Fruit fly (Drosophila melanogaster) whole organism, embryonic: ENCODE data around the gene CG14721.
A peak's percentile ranks its signal among the peaks of the same experiment; 100 is the strongest.

Experiments
- Bteb2 ChIP-seq: fragments of 200-800 bp; sonication (Bioruptor generic); optimal IDR thresholded peaks from 2 replicates; lab custom pipeline; 2016; ENCODE audit warnings: missing biosample characterization, missing genetic modification characterization
- C15 ChIP-seq: fragments of 200-800 bp; sonication (Bioruptor generic); IDR thresholded peaks from 3 replicates; pipeline ENCODE4 v1.3.6; 2022; ENCODE audit warnings: missing biosample characterization, missing genetic modification characterization
- CG10274 ChIP-seq: fragments of 200-800 bp; sonication (Bioruptor generic); optimal IDR thresholded peaks from 3 replicates; lab custom pipeline; 2017; ENCODE audit warnings: missing biosample characterization, mild to moderate bottlenecking, missing genetic modification characterization
- CG11247 ChIP-seq: fragments of 200-800 bp; sonication (Bioruptor generic); IDR thresholded peaks from 2 replicates; pipeline ENCODE4 v1.3.6; 2022; ENCODE audit warnings: missing biosample characterization, missing genetic modification characterization
- CG12104 ChIP-seq: fragments of 200-800 bp; sonication (Bioruptor generic); optimal IDR thresholded peaks from 3 replicates; lab custom pipeline; 2016; ENCODE audit warnings: missing biosample characterization, missing genetic modification characterization
- CG12744 ChIP-seq: fragments of 200-800 bp; sonication (Bioruptor generic); optimal IDR thresholded peaks from 2 replicates; lab custom pipeline; 2016; ENCODE audit warnings: missing biosample characterization, missing genetic modification characterization
- CG15073 ChIP-seq: fragments of 200-800 bp; sonication (Bioruptor generic); optimal IDR thresholded peaks from 2 replicates; lab custom pipeline; 2016; ENCODE audit warnings: missing biosample characterization, missing genetic modification characterization
- CG15479 ChIP-seq: fragments of 200-800 bp; sonication (Bioruptor generic); optimal IDR thresholded peaks from 3 replicates; lab custom pipeline; 2019; ENCODE audit warnings: missing biosample characterization, mild to moderate bottlenecking, missing genetic modification characterization, moderate library complexity
- CG16813 ChIP-seq: fragments of 200-800 bp; sonication (Bioruptor generic); IDR thresholded peaks from 3 replicates; pipeline ENCODE4 v1.3.6; 2022; ENCODE audit warnings: missing biosample characterization, missing genetic modification characterization; ENCODE audit not compliant: partially characterized antibody
- CG17385 ChIP-seq: fragments of 200-800 bp; sonication (Bioruptor generic); optimal IDR thresholded peaks from 3 replicates; lab custom pipeline; 2018; ENCODE audit warnings: missing biosample characterization, mild to moderate bottlenecking, missing genetic modification characterization
- CG32532 ChIP-seq: fragments of 200-800 bp; sonication (Bioruptor generic); IDR thresholded peaks from 2 replicates; pipeline ENCODE4 v1.3.6; 2022; ENCODE audit warnings: missing biosample characterization, missing genetic modification characterization
- CG4282 ChIP-seq: fragments of 200-800 bp; sonication (Bioruptor generic); optimal IDR thresholded peaks from 2 replicates; lab custom pipeline; 2016; ENCODE audit warnings: missing biosample characterization, missing genetic modification characterization
- CG4730 ChIP-seq: fragments of 200-800 bp; sonication (Bioruptor generic); IDR thresholded peaks from 2 replicates; pipeline ENCODE4 v1.3.6; 2022; ENCODE audit warnings: missing biosample characterization, missing genetic modification characterization
- CG5180 ChIP-seq: fragments of 200-800 bp; sonication (Bioruptor generic); optimal IDR thresholded peaks from 3 replicates; lab custom pipeline; 2017; ENCODE audit warnings: missing biosample characterization, missing genetic modification characterization, mild to moderate bottlenecking, moderate library complexity, missing genetic modification reagents
- CG7372 ChIP-seq: fragments of 200-800 bp; sonication (Bioruptor generic); IDR thresholded peaks from 2 replicates; pipeline ENCODE4 v1.3.6; 2022; ENCODE audit warnings: missing biosample characterization, missing genetic modification characterization
- CG8089 ChIP-seq: fragments of 200-800 bp; sonication (Bioruptor generic); optimal IDR thresholded peaks from 3 replicates; lab custom pipeline; 2016; ENCODE audit warnings: missing biosample characterization, missing genetic modification characterization
- CG9437 ChIP-seq: fragments of 200-800 bp; sonication (Bioruptor generic); optimal IDR thresholded peaks from 2 replicates; lab custom pipeline; 2018; ENCODE audit warnings: missing biosample characterization, mild to moderate bottlenecking, missing genetic modification characterization
- CG9609 ChIP-seq: fragments of 200-800 bp; sonication (Bioruptor generic); optimal IDR thresholded peaks from 3 replicates; lab custom pipeline; 2016; ENCODE audit warnings: missing biosample characterization, missing genetic modification characterization
- CG9817 ChIP-seq: fragments of 200-800 bp; sonication (Bioruptor generic); optimal IDR thresholded peaks from 2 replicates; lab custom pipeline; 2018; ENCODE audit warnings: missing biosample characterization, mild to moderate bottlenecking, missing genetic modification characterization, moderate library complexity
- CoRest ChIP-seq: fragments of 200-800 bp; sonication (Bioruptor generic); optimal IDR thresholded peaks from 3 replicates; lab custom pipeline; 2018; ENCODE audit warnings: missing biosample characterization, mild to moderate bottlenecking, missing genetic modification characterization, moderate library complexity
- E2f2 ChIP-seq: fragments of 200-800 bp; sonication (Bioruptor generic); IDR thresholded peaks from 2 replicates; pipeline ENCODE4 v1.3.6; 2022; ENCODE audit warnings: missing biosample characterization, missing genetic modification characterization
- Fer1 ChIP-seq: fragments of 200-800 bp; sonication (Bioruptor generic); optimal IDR thresholded peaks from 2 replicates; lab custom pipeline; 2017; ENCODE audit warnings: missing biosample characterization, mild to moderate bottlenecking, missing genetic modification characterization
- HLH3B ChIP-seq: fragments of 200-800 bp; sonication (Bioruptor generic); IDR thresholded peaks from 2 replicates; pipeline ENCODE4 v1.3.6; 2022; ENCODE audit warnings: missing biosample characterization, missing genetic modification characterization
- Hr3 ChIP-seq: fragments of 200-800 bp; sonication (Bioruptor generic); optimal IDR thresholded peaks from 3 replicates; lab custom pipeline; 2016; ENCODE audit warnings: missing biosample characterization, missing genetic modification characterization
- Jarid2 ChIP-seq: fragments of 200-800 bp; sonication (Bioruptor generic); optimal IDR thresholded peaks from 3 replicates; lab custom pipeline; 2017; ENCODE audit warnings: mild to moderate bottlenecking, missing biosample characterization, missing genetic modification reagents, missing genetic modification characterization
- Kr ChIP-seq: fragments of 200-800 bp; sonication (Bioruptor generic); optimal IDR thresholded peaks from 2 replicates; lab custom pipeline; 2017; ENCODE audit warnings: missing biosample characterization, mild to moderate bottlenecking, missing genetic modification characterization
- Mad ChIP-seq: fragments of 200-800 bp; sonication (Bioruptor generic); optimal IDR thresholded peaks from 2 replicates; lab custom pipeline; 2016; ENCODE audit warnings: missing biosample characterization, missing genetic modification characterization
- NFAT ChIP-seq: fragments of 200-800 bp; sonication (Bioruptor generic); IDR thresholded peaks from 2 replicates; pipeline ENCODE4 v1.3.6; 2022; ENCODE audit warnings: missing biosample characterization, missing genetic modification characterization
- Nf-YB ChIP-seq: fragments of 200-800 bp; sonication (Bioruptor generic); optimal IDR thresholded peaks from 3 replicates; lab custom pipeline; 2019; ENCODE audit warnings: missing biosample characterization, mild to moderate bottlenecking, missing genetic modification characterization, moderate library complexity
- Six4 ChIP-seq: fragments of 200-800 bp; sonication (Bioruptor generic); optimal IDR thresholded peaks from 2 replicates; lab custom pipeline; 2016; ENCODE audit warnings: missing biosample characterization, missing genetic modification characterization
- Spps ChIP-seq: fragments of 200-800 bp; sonication (Bioruptor generic); optimal IDR thresholded peaks from 2 replicates; lab custom pipeline; 2018; ENCODE audit warnings: missing biosample characterization, mild to moderate bottlenecking, missing genetic modification characterization
- Tbp ChIP-seq: fragments of >200 bp; optimal IDR thresholded peaks from 2 replicates; lab custom pipeline; 2018; ENCODE audit warnings: missing biosample characterization, missing genetic modification characterization
- btn ChIP-seq: fragments of 200-800 bp; sonication (Bioruptor generic); optimal IDR thresholded peaks from 2 replicates; lab custom pipeline; 2016; ENCODE audit warnings: missing biosample characterization, missing genetic modification characterization
- cato ChIP-seq: fragments of 200-800 bp; sonication (Bioruptor generic); optimal IDR thresholded peaks from 2 replicates; lab custom pipeline; 2016; ENCODE audit warnings: missing biosample characterization, missing genetic modification characterization, borderline replicate concordance
- cg ChIP-seq: fragments of 200-800 bp; sonication (Bioruptor generic); optimal IDR thresholded peaks from 3 replicates; lab custom pipeline; 2019; ENCODE audit warnings: missing biosample characterization, mild to moderate bottlenecking, missing genetic modification characterization, moderate library complexity
- croc ChIP-seq: fragments of 200-800 bp; sonication (Bioruptor generic); conservative IDR thresholded peaks from 3 replicates; pipeline ENCODE4 v1.3.6; 2022; ENCODE audit warnings: missing biosample characterization, missing genetic modification characterization
- grau ChIP-seq: fragments of 200-800 bp; optimal IDR thresholded peaks from 3 replicates; lab custom pipeline; 2019; ENCODE audit warnings: missing biosample characterization, mild to moderate bottlenecking, missing genetic modification characterization, moderate library complexity
- gro ChIP-seq: fragments of 200-800 bp; sonication (Bioruptor generic); optimal IDR thresholded peaks from 2 replicates; lab custom pipeline; 2016; ENCODE audit warnings: missing biosample characterization, missing genetic modification characterization
- her ChIP-seq: fragments of 200-800 bp; sonication (Bioruptor generic); optimal IDR thresholded peaks from 2 replicates; lab custom pipeline; 2016; ENCODE audit warnings: missing biosample characterization, missing genetic modification characterization
- mirr ChIP-seq: fragments of 200-800 bp; sonication (Bioruptor generic); optimal IDR thresholded peaks from 3 replicates; lab custom pipeline; 2018; ENCODE audit warnings: missing biosample characterization, mild to moderate bottlenecking, missing genetic modification characterization
- p53 ChIP-seq: fragments of 200-800 bp; sonication (Bioruptor generic); optimal IDR thresholded peaks from 2 replicates; lab custom pipeline; 2016; ENCODE audit warnings: missing biosample characterization, missing genetic modification characterization
- pb ChIP-seq: fragments of 200-800 bp; sonication (Bioruptor generic); optimal IDR thresholded peaks from 3 replicates; lab custom pipeline; 2016; ENCODE audit warnings: missing biosample characterization, missing genetic modification characterization
- pfk ChIP-seq: fragments of 200-800 bp; sonication (Bioruptor generic); optimal IDR thresholded peaks from 2 replicates; lab custom pipeline; 2018; ENCODE audit warnings: missing biosample characterization, mild to moderate bottlenecking, missing genetic modification characterization, moderate library complexity
- pros ChIP-seq: fragments of 200-800 bp; sonication (Bioruptor generic); optimal IDR thresholded peaks from 3 replicates; lab custom pipeline; 2019; ENCODE audit warnings: missing biosample characterization, mild to moderate bottlenecking, missing genetic modification characterization, moderate library complexity
- pzg ChIP-seq: fragments of 200-800 bp; sonication (Bioruptor generic); optimal IDR thresholded peaks from 3 replicates; lab custom pipeline; 2018; ENCODE audit warnings: missing biosample characterization, mild to moderate bottlenecking, missing genetic modification characterization, moderate library complexity
- rib ChIP-seq: fragments of 200-800 bp; sonication (Bioruptor generic); IDR thresholded peaks from 2 replicates; pipeline ENCODE4 v1.3.6; 2022; ENCODE audit warnings: missing biosample characterization, missing genetic modification characterization
- sd ChIP-seq: fragments of 200-800 bp; sonication (Bioruptor generic); optimal IDR thresholded peaks from 3 replicates; lab custom pipeline; 2018; ENCODE audit warnings: missing biosample characterization, mild to moderate bottlenecking, missing genetic modification characterization, moderate library complexity
- seq ChIP-seq: fragments of 200-800 bp; sonication (Bioruptor generic); IDR thresholded peaks from 2 replicates; pipeline ENCODE4 v1.3.6; 2022; ENCODE audit warnings: missing biosample characterization, missing genetic modification characterization
- sim ChIP-seq: fragments of 200-800 bp; sonication (Bioruptor generic); IDR thresholded peaks from 2 replicates; pipeline ENCODE4 v1.3.6; 2022; ENCODE audit warnings: missing biosample characterization, missing genetic modification characterization
- sna ChIP-seq: fragments of 200-800 bp; sonication (Bioruptor generic); IDR thresholded peaks from 2 replicates; pipeline ENCODE4 v1.3.6; 2022; ENCODE audit warnings: missing biosample characterization, missing genetic modification characterization; ENCODE audit not compliant: partially characterized antibody
- stc ChIP-seq: fragments of 200-800 bp; sonication (Bioruptor generic); IDR thresholded peaks from 2 replicates; pipeline ENCODE4 v1.3.6; 2022; ENCODE audit warnings: missing biosample characterization, missing genetic modification characterization
- unc-4 ChIP-seq: fragments of 200-800 bp; sonication (Bioruptor generic); IDR thresholded peaks from 2 replicates; pipeline ENCODE4 v1.3.6; 2022; ENCODE audit warnings: missing biosample characterization, missing genetic modification characterization; ENCODE audit not compliant: partially characterized antibody
- wdn ChIP-seq: fragments of 200-800 bp; sonication (Bioruptor generic); IDR thresholded peaks from 2 replicates; pipeline ENCODE4 v1.3.6; 2022; ENCODE audit warnings: missing biosample characterization, missing genetic modification characterization

Gene CG14721

DNA sequence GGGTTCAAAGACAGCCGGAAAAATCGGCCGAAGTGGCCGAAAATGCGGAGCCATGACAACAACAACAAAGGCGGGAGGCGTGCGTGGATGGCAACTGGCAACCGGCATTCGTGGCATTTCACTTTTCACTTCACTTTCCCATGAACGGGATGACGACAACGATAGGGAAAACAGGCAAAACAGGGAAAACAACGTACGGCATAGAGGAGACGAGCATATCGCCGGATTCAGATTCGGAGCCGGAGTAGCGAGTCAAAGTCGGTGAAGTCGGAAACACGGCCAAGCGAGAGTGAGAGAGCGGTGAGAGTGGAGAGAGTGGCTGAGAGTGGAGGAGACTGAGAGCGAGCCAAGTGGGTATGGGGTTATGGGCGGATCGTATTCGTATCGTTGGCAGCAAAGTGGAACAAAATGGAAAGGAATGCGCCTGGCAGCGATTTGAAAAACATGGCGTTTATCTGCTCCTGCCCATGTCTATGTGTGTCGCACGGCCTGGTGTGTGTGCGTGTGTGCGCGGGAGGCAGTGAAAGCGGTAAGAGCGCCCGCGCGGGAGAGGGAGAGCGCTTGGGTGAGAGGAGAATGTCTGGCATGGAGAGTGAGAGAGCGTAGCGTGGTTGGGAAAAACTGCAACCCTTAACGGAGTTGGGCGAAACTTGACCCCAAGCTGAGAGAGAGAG, 38.2 kb downstream of the CG14721 start (continued):
- TF ChIP-seq Hr3 (no peak), CG9817 (tag; lab: Kevin White, UChicago) (no peak), CG4282 (GFP tag; lab: Kevin White, UChicago) (no peak), CG17385 (GFP tag; lab: Kevin White, UChicago) (no peak), Mad (GFP tag; lab: Kevin White, UChicago) (no peak), CG16813 (GFP tag; lab: Robert Waterston, UW) (peak; percentile 36; the same call in 1 of the 3 replicates), p53 (GFP tag; lab: Kevin White, UChicago) (no peak), her (peak; percentile 10), cato (no peak), CG11247 (no peak), CG5180 (GFP tag; lab: Kevin White, UChicago) (no peak), unc-4 (0 out of 2 replicates have a peak, but pooled peaks have one; percentile 31), seq (GFP tag; lab: Robert Waterston, UW) (peak; percentile 47; the same call in 1 of the 2 replicates), Kr (GFP tag; lab: Kevin White, UChicago) (peak; percentile 45), pfk (peak; percentile 97), CG10274 (GFP tag; lab: Kevin White, UChicago) (peak; percentile 57), C15 (GFP tag; lab: Robert Waterston, UW) (no peak), pzg (GFP tag; lab: Kevin White, UChicago) (no peak), sd (no peak), btn (GFP tag; lab: Kevin White, UChicago) (no peak), CG12744 (GFP tag; lab: Kevin White, UChicago) (no peak), CoRest (no peak), CG15073 (no peak), gro (GFP tag; lab: Kevin White, UChicago) (no peak), HLH3B (GFP tag; lab: Robert Waterston, UW) (no peak), Spps (peak; percentile 34), mirr (no peak), pb (no peak), Six4 (GFP tag; lab: Kevin White, UChicago) (no peak), CG12104 (GFP tag; lab: Kevin White, UChicago) (no peak), pros (GFP tag; lab: Kevin White, UChicago) (peak; percentile 89), CG9609 (GFP tag; lab: Kevin White, UChicago) (no peak)

DNA sequence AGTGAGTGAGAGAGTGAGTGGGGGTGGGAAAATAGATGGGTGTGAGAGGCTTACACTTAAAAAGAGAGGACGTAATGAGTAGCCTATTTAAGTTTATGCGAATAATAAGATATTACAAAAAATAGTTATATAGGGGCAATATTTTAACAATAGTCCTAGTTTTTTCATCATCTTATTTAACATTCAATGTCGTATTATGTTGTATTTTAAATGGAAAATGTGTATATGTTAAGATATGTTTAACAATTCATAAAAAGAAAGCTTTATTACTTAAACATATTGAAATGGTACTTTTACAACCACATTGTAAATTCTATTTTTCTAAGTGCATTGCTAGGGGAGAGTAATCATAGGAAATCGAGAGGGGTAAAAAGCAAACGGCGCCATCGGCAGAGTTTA, 38.8 kb downstream of the CG14721 start:
- TF ChIP-seq croc (GFP tag; lab: Robert Waterston, UW): peak; percentile 43; the same call in 2 of the 3 replicates
- TF ChIP-seq CG8089 (GFP tag; lab: Kevin White, UChicago): no peak
- TF ChIP-seq Bteb2 (GFP tag; lab: Kevin White, UChicago): peak; percentile 25
- TF ChIP-seq Fer1 (GFP tag; lab: Kevin White, UChicago): peak; percentile 82
- peak; percentile 56 for TF ChIP-seq stc
- no peak for TF ChIP-seq CG4730
- TF ChIP-seq wdn: no peak
- no peak for TF ChIP-seq CG15479 (GFP tag; lab: Kevin White, UChicago)
- TF ChIP-seq E2f2 (GFP tag; lab: Robert Waterston, UW): peak; percentile 28; the same call in 1 of the 2 replicates
- no peak for TF ChIP-seq Tbp (GFP tag; lab: Kevin White, UChicago)
- TF ChIP-seq NFAT: no peak
- TF ChIP-seq CG7372: no peak; the same call in 1 of the 2 replicates
- no peak for TF ChIP-seq sim (GFP tag; lab: Robert Waterston, UW)
- TF ChIP-seq Nf-YB (GFP tag; lab: Kevin White, UChicago): peak; percentile 63
- peak; percentile 86 for TF ChIP-seq grau (tag; lab: Kevin White, UChicago)
- TF ChIP-seq CG9437: peak; percentile 64
- no peak for TF ChIP-seq sna (GFP tag; lab: Robert Waterston, UW)
- TF ChIP-seq rib (GFP tag; lab: Robert Waterston, UW): no peak
- TF ChIP-seq cg: no peak
- TF ChIP-seq Jarid2 (GFP tag; lab: Kevin White, UChicago): no peak
- TF ChIP-seq CG32532: no peak
